Fruit fly (Drosophila melanogaster) whole organism, prepupa: ENCODE data around the gene FucTA.
A peak's percentile ranks its signal among the peaks of the same experiment; 100 is the strongest.

ENCODE experiments used
- Blimp-1 ChIP-seq: fragments of 200-800 bp; sonication (Bioruptor generic); optimal IDR thresholded peaks from 3 replicates; lab custom pipeline; 2017; ENCODE audit warnings: missing biosample characterization, missing genetic modification characterization, mild to moderate bottlenecking, moderate library complexity, missing genetic modification reagents
- CG16779 ChIP-seq: fragments of 200-800 bp; sonication (Bioruptor generic); optimal IDR thresholded peaks from 3 replicates; lab custom pipeline; 2017; ENCODE audit warnings: missing biosample characterization, mild to moderate bottlenecking, missing genetic modification characterization
- CG6792 ChIP-seq: fragments of 200-800 bp; sonication (Bioruptor generic); optimal IDR thresholded peaks from 3 replicates; lab custom pipeline; 2016; ENCODE audit warnings: missing biosample characterization, missing genetic modification characterization
- Met ChIP-seq: fragments of 200-800 bp; sonication (Bioruptor generic); optimal IDR thresholded peaks from 3 replicates; lab custom pipeline; 2016; ENCODE audit warnings: missing biosample characterization, missing genetic modification characterization
- pdm3 ChIP-seq: fragments of 200-800 bp; sonication (Bioruptor generic); optimal IDR thresholded peaks from 3 replicates; lab custom pipeline; 2016; ENCODE audit warnings: missing biosample characterization, missing genetic modification characterization

dm6 chr3L:15196189-15196588 is 49.3 kb downstream of the FucTA start:
- no peak for TF ChIP-seq pdm3 (GFP tag; lab: Kevin White, UChicago)
- no peak for TF ChIP-seq CG16779 (tag; lab: Kevin White, UChicago)
- no peak for TF ChIP-seq Met (GFP tag; lab: Kevin White, UChicago)
- peak; percentile 66 for TF ChIP-seq Blimp-1 (GFP tag; lab: Kevin White, UChicago)
- no peak for TF ChIP-seq CG6792 (GFP tag; lab: Kevin White, UChicago)
